Worm (Caenorhabditis elegans): ENCODE measurements around the gene cccp-1.
A peak's percentile ranks its signal among the peaks of the same experiment; 100 is the strongest.

cccp-1 gene

DNA sequence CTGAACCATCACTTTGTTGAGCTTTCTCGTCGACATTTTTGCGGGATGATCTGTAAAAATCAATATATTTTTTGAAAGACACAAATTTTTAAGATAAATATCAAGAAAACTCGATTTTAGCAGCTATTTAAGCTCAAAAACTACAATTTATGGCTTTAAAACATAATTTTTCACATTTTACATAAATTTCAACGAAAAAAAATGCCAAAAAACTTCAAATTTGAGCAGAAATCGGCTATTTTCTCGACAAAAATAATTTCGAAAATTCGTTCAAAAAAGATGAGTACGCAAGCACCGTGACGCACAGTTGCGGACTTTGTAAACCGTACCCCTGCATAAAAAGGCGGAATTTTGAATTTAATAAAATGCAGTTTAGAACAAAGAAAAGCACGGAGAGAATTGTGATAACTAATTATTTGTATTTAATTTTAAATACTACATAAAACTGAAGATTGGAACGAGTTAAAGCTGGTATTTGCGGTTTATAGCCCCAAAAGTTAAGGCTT lies 43.0 kb upstream of the cccp-1 start, which contains the start of gene snr-6 (continued):
- no peak for TF ChIP-seq elt-2 (tag; optimal IDR thresholded peaks at IDR 0.05)
- peak; percentile 54 for TF ChIP-seq irx-1 (tag; optimal IDR thresholded peaks at IDR 0.05)
- TF ChIP-seq unc-62 (GFP tag; optimal IDR thresholded peaks at IDR 0.05): no peak
- TF ChIP-seq pax-3 (tag; optimal IDR thresholded peaks at IDR 0.05): peak; percentile 22
- TF ChIP-seq lin-13 (GFP tag; optimal IDR thresholded peaks at IDR 0.05): peak; percentile 69
- peak; percentile 72 for TF ChIP-seq aly-2 (tag; optimal IDR thresholded peaks at IDR 0.05)
- TF ChIP-seq nhr-85 (tag): peak; percentile 33
- peak; percentile 98 to 100 for TF ChIP-seq lsy-2 (tag; optimal IDR thresholded peaks at IDR 0.05)
- TF ChIP-seq rnt-1 (tag; optimal IDR thresholded peaks at IDR 0.05): peak; percentile 80
- TF ChIP-seq egl-27 (tag; optimal IDR thresholded peaks at IDR 0.05): no peak
- no peak for TF ChIP-seq ets-5 (GFP tag; IDR thresholded peaks at IDR 0.05)
- TF ChIP-seq nhr-76 (tag; optimal IDR thresholded peaks at IDR 0.05): no peak
- peak; percentile 66 for TF ChIP-seq nhr-20 (tag; optimal IDR thresholded peaks at IDR 0.05)
- peak; percentile 35 for TF ChIP-seq lir-3 (tag; optimal IDR thresholded peaks at IDR 0.05; ENCODE audit: poor library complexity)
- TF ChIP-seq nhr-11 (tag; optimal IDR thresholded peaks at IDR 0.05): no peak
- no peak for TF ChIP-seq hlh-17 (GFP tag; optimal IDR thresholded peaks at IDR 0.05; ENCODE audit: borderline replicate concordance)
- TF ChIP-seq hpl-2 (GFP tag; optimal IDR thresholded peaks at IDR 0.05): no peak
- TF ChIP-seq Y116A8C.19 (tag; optimal IDR thresholded peaks at IDR 0.05; ENCODE audit: borderline replicate concordance): no peak
- TF ChIP-seq nhr-28 (tag; optimal IDR thresholded peaks at IDR 0.05): no peak
- TF ChIP-seq ces-1 (GFP tag; optimal IDR thresholded peaks at IDR 0.05): no peak
- peak; percentile 14 for TF ChIP-seq zip-4 (GFP tag; optimal IDR thresholded peaks at IDR 0.05)
- peak in 1 of 2 experiments; percentile 22 for TF ChIP-seq ztf-11 (tag; optimal IDR thresholded peaks at IDR 0.05)
- no peak for TF ChIP-seq nhr-84 (tag; optimal IDR thresholded peaks at IDR 0.05)
- TF ChIP-seq tlp-1 (tag; optimal IDR thresholded peaks at IDR 0.05): no peak
- TF ChIP-seq nhr-19 (GFP tag; conservative IDR thresholded peaks at IDR 0.05): no peak; the same call in 1 of the 2 replicates
- TF ChIP-seq nhr-71 (tag; optimal IDR thresholded peaks at IDR 0.05): no peak
- peak; percentile 60 for TF ChIP-seq lin-14 (GFP tag; optimal IDR thresholded peaks at IDR 0.05)
- no peak for TF ChIP-seq hlh-4 (tag; optimal IDR thresholded peaks at IDR 0.05)
- TF ChIP-seq nhr-90 (tag; optimal IDR thresholded peaks at IDR 0.05; ENCODE audit: poor library complexity): peak; percentile 28
- peak; percentile 38 for TF ChIP-seq egl-13 (tag; optimal IDR thresholded peaks at IDR 0.05)
- no peak for TF ChIP-seq C34B4.2 (tag; optimal IDR thresholded peaks at IDR 0.05)
- peak; percentile 73 for TF ChIP-seq lin-15B (tag; optimal IDR thresholded peaks at IDR 0.05)
- TF ChIP-seq nhr-12 (tag; optimal IDR thresholded peaks at IDR 0.05): no peak
- no peak for TF ChIP-seq mab-9 (GFP tag; IDR thresholded peaks at IDR 0.05)
- no peak for TF ChIP-seq ceh-88 (GFP tag; IDR thresholded peaks at IDR 0.05)
- TF ChIP-seq ztf-4 (tag; optimal IDR thresholded peaks at IDR 0.05): no peak
- peak; percentile 80 for TF ChIP-seq C16A3.4 (tag; optimal IDR thresholded peaks at IDR 0.05)
- TF ChIP-seq swsn-7 (tag; optimal IDR thresholded peaks at IDR 0.05): peak; percentile 61
- TF ChIP-seq dpl-1 (GFP tag; optimal IDR thresholded peaks at IDR 0.05): peak; percentile 97 to 99 (median 97)
- peak; percentile 48 to 90 (median 54) for TF ChIP-seq ceh-82 (tag; optimal IDR thresholded peaks at IDR 0.05)
- peak; percentile 85 for TF ChIP-seq snu-23 (GFP tag; optimal IDR thresholded peaks at IDR 0.05)

DNA sequence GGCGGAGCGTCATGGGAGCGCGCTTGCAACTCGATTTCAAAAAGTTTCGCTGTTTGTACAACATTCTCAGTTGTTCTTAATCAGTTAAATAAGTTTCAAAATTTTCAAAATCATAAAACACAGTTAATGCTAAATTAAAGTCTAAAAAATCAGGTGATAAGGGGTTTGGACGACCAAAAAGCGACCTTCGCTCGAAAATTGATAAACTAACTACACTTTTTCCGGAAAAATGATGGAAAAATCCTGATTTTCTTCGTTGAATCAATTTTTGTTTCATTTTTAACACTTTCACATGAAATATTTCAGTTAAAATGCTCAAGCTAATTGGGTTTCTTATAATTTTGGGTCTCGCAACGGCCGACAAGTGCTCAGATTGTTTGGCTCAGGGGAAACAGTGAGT lies 42.5 kb upstream of the cccp-1 start, which contains the start of gene Y49E10.16:
Y49E10.16 (plus strand) TSS at position 301 of the 400 bp plus-strand sequence.
- no peak for TF ChIP-seq C04F5.9 (tag; optimal IDR thresholded peaks at IDR 0.05)
- TF ChIP-seq efl-1 (optimal IDR thresholded peaks at IDR 0.05): no peak
- TF ChIP-seq efl-1 (GFP tag; optimal IDR thresholded peaks at IDR 0.05 in 1 of 2): peak in 1 of 2 experiments; percentile 87
